Fruit fly (Drosophila melanogaster): Measurements from ENCODE around the gene Nna1.

Nna1 gene

DNA sequence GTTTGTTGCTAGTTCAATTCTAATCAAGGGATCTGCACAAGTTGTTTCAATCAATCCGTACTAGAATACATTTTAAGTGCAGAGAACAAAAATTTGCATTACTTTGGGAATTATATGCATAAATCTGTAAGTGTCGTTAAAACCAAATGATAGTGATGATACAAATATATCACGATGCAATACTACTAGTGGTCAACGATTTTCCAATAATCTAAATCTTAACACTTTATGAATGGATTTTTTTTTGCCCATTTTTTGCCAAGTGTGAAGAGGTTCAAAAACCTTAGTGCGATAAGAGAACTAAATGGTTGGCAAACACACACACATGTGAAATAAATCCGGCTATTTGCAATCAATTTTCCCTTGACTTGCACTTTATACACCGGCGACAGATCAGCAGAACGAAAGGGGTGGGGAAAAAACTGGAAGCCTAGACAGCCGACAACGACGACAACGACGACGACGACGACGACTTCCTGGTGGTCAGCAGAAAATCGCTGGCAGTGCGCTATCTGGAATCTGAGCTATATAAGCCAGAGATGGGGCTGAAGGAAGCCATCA lies 67.0 kb downstream of the Nna1 start, which contains the start of gene Yp3:
Yp3 (plus strand) TSS at position 558 of the 561 bp plus-strand sequence.
- TF ChIP-seq Jra (GFP tag; optimal IDR thresholded peaks at IDR 0.05) (no peak), Vsx2 (GFP tag; optimal IDR thresholded peaks at IDR 0.05; ENCODE audit: partially characterized antibody) (no peak), CG9705 (GFP tag; optimal IDR thresholded peaks at IDR 0.05) (no peak), N (GFP tag; optimal IDR thresholded peaks at IDR 0.05) (no peak), jim (GFP tag; optimal IDR thresholded peaks at IDR 0.05) (no peak)

DNA sequence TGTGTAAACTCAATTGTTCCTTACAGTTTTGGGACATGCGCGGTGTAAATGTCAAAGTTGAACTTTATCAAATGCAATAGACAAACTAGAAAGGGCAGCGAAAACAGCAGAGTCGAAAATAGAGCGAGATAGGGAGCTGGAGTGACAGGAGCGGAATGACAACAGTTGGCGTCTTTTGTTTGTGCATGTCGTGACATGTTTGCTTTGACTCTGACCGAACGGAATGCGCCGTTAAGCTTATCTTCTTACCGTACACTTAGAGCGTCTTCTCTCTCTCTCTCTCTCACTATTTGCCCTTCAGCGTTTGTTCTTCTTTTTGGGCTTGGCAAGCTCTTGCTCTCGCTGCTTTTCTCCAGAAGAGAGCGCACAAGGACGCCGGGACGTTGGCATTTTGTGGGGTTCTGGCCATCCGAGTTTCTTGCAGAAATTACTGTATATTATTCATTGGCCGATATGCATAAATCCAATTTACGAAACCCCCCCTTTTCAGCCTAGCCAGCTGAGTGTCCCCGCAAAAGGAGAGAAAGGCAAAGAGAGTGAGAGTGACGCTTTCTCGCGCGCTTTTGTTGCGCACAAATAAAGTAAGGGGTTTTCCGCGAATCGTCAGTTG lies 69.8 kb downstream of the Nna1 start:
- TF ChIP-seq Rel (GFP tag; optimal IDR thresholded peaks at IDR 0.05), result no peak
- TF ChIP-seq Rel (tag; optimal IDR thresholded peaks at IDR 0.05), result peak; percentile 74
- TF ChIP-seq Hr78 (GFP tag; optimal IDR thresholded peaks at IDR 0.05), result no peak

DNA sequence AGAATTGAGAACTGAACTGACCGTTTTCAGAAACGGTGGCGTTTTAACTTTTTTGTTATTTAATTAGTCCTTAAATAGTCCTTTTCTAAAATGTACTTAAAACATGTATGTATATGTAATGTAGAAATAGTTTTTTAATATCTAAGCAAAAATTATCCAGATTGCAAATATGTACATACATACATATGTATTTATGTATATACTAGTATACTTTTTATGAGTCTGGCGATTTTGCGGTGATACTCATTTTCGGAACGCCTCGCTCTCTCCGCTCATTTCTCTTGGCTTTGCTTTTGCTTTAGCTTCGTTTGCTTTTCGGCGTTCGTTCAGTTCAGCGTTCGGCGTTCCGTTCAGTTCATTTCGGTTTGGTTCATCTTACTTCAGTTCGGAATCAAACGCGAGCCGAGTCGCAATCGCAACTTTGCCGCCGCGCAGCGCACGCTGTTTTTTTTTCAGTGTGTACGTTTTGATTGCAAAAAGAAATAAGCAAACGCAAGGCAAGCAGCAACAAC lies 70.3 kb downstream of the Nna1 start, which contains the start of gene rdgB:
rdgB (plus strand) TSS at position 381 of the 512 bp plus-strand sequence.
- TF ChIP-seq dsf (GFP tag; optimal IDR thresholded peaks at IDR 0.05; ENCODE audit: borderline replicate concordance), result no peak
- peak; percentile 80 for TF ChIP-seq OdsH (GFP tag; optimal IDR thresholded peaks at IDR 0.05)
- no peak for TF ChIP-seq N (GFP tag; optimal IDR thresholded peaks at IDR 0.05)
- no peak for TF ChIP-seq usp (GFP tag; optimal IDR thresholded peaks at IDR 0.05)
- TF ChIP-seq fru (GFP tag; optimal IDR thresholded peaks at IDR 0.05), result peak; percentile 72
- peak; percentile 65 for TF ChIP-seq rgr (GFP tag; optimal IDR thresholded peaks at IDR 0.05)
- TF ChIP-seq Rel (GFP tag; optimal IDR thresholded peaks at IDR 0.05), result no peak
- TF ChIP-seq Rel (tag; optimal IDR thresholded peaks at IDR 0.05), result peak; percentile 56
- TF ChIP-seq Jra (GFP tag; optimal IDR thresholded peaks at IDR 0.05), result no peak
- TF ChIP-seq Mio (GFP tag; optimal IDR thresholded peaks at IDR 0.05), result no peak
- TF ChIP-seq Hr83 (GFP tag; optimal IDR thresholded peaks at IDR 0.05; ENCODE audit: poor library complexity, severe bottlenecking), result peak; percentile 8
- peak in 1 of 2 experiments; percentile 82 for TF ChIP-seq foxo (GFP tag; optimal IDR thresholded peaks at IDR 0.05)
- peak; percentile 46 for TF ChIP-seq Dif (GFP tag; optimal IDR thresholded peaks at IDR 0.05; ENCODE audit: partially characterized antibody)
- TF ChIP-seq CG9705 (GFP tag; optimal IDR thresholded peaks at IDR 0.05), result peak; percentile 70
- no peak for TF ChIP-seq Hr78 (GFP tag; optimal IDR thresholded peaks at IDR 0.05)
- no peak for TF ChIP-seq Myc (optimal IDR thresholded peaks at IDR 0.05)
- no peak for TF ChIP-seq brk (GFP tag; optimal IDR thresholded peaks at IDR 0.05)
- TF ChIP-seq jim (GFP tag; optimal IDR thresholded peaks at IDR 0.05), result no peak
- TF ChIP-seq lola (GFP tag; optimal IDR thresholded peaks at IDR 0.05), result no peak
- TF ChIP-seq psq (GFP tag; optimal IDR thresholded peaks at IDR 0.05), result peak; percentile 89
- TF ChIP-seq Hnf4 (GFP tag; optimal IDR thresholded peaks at IDR 0.05), result peak; percentile 58
- TF ChIP-seq CG32264 (GFP tag; optimal IDR thresholded peaks at IDR 0.05), result no peak
- TF ChIP-seq Dfd (GFP tag; optimal IDR thresholded peaks at IDR 0.05), result no peak
- no peak for TF ChIP-seq dl (GFP tag; optimal IDR thresholded peaks at IDR 0.05; ENCODE audit: insufficient read depth in 1 of 2, partially characterized antibody in 2 of 2)
- TF ChIP-seq tai (GFP tag; optimal IDR thresholded peaks at IDR 0.05), result no peak
- peak; percentile 78 for TF ChIP-seq sv (GFP tag; optimal IDR thresholded peaks at IDR 0.05)
- TF ChIP-seq HLH106 (tag; optimal IDR thresholded peaks at IDR 0.05), result peak; percentile 89
- TF ChIP-seq sage (GFP tag; optimal IDR thresholded peaks at IDR 0.05), result peak; percentile 31
- TF ChIP-seq br (GFP tag; optimal IDR thresholded peaks at IDR 0.05), result peak; percentile 37
- no peak for TF ChIP-seq Abd-B (GFP tag; optimal IDR thresholded peaks at IDR 0.05)
- TF ChIP-seq h (GFP tag; optimal IDR thresholded peaks at IDR 0.05), result peak; percentile 77
- no peak for TF ChIP-seq GATAd (GFP tag; optimal IDR thresholded peaks at IDR 0.05)
- peak; percentile 57 for TF ChIP-seq ey (GFP tag; optimal IDR thresholded peaks at IDR 0.05)
- TF ChIP-seq pan (optimal IDR thresholded peaks at IDR 0.05), result no peak
- peak; percentile 81 for TF ChIP-seq Sp1 (GFP tag; optimal IDR thresholded peaks at IDR 0.05)
- TF ChIP-seq dmrt93B (GFP tag; optimal IDR thresholded peaks at IDR 0.05), result peak; percentile 84
- peak; percentile 70 for TF ChIP-seq woc (GFP tag; optimal IDR thresholded peaks at IDR 0.05)
- no peak for TF ChIP-seq Vsx2 (GFP tag; optimal IDR thresholded peaks at IDR 0.05; ENCODE audit: partially characterized antibody)
- no peak for TF ChIP-seq CrebA (GFP tag; optimal IDR thresholded peaks at IDR 0.05; ENCODE audit: borderline replicate concordance)
